Fruit fly (Drosophila melanogaster): ENCODE data around the gene Taf9.

Gene Taf9

DNA sequence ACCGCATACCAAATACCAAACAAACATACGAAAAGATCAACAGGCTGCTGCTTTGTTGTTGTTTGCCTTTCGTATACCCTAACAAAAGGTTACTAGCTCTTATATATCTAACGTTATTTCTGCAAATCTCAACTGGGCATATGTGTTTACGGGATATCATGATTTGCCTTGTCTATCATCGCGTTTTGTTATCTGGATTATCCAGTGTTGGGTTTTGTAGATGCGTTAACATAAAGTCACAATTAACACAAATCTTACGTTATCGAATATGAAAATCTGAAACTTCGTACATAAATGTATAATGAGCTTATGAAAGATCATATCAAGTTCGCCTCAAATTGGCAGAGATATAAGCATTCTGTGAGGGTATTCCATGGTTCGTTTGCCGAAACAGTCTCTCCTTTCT lies 11.7 kb upstream of the Taf9 start (continued):
- TF ChIP-seq ind (GFP tag; optimal IDR thresholded peaks at IDR 0.05) = no peak
- no peak for TF ChIP-seq MBD-R2 (GFP tag; IDR thresholded peaks at IDR 0.05)
- peak; percentile 6 for TF ChIP-seq gsb-n (tag; optimal IDR thresholded peaks at IDR 0.05)
- TF ChIP-seq CG18476 (GFP tag; optimal IDR thresholded peaks at IDR 0.05) = no peak
- TF ChIP-seq dysf (GFP tag; IDR thresholded peaks at IDR 0.05) = no peak
- TF ChIP-seq zfh2 (GFP tag; optimal IDR thresholded peaks at IDR 0.05) = no peak
- no peak for TF ChIP-seq pnt (GFP tag; optimal IDR thresholded peaks at IDR 0.05)
- no peak for TF ChIP-seq CG18011 (GFP tag; optimal IDR thresholded peaks at IDR 0.05)
- no peak for TF ChIP-seq CG32532 (GFP tag; IDR thresholded peaks at IDR 0.05)
- TF ChIP-seq CG7963 (GFP tag; IDR thresholded peaks at IDR 0.05; ENCODE audit: partially characterized antibody) = no peak
- no peak for TF ChIP-seq CG14667 (GFP tag; IDR thresholded peaks at IDR 0.05)
- TF ChIP-seq CG2889 (GFP tag; IDR thresholded peaks at IDR 0.05) = no peak
- TF ChIP-seq E2f1 (GFP tag; IDR thresholded peaks at IDR 0.05) = no peak
- TF ChIP-seq CG4730 (GFP tag; IDR thresholded peaks at IDR 0.05) = no peak
- no peak for TF ChIP-seq bcd (GFP tag; optimal IDR thresholded peaks at IDR 0.05)
- no peak for TF ChIP-seq CG12744 (GFP tag; optimal IDR thresholded peaks at IDR 0.05)
- TF ChIP-seq Bdp1 (GFP tag; optimal IDR thresholded peaks at IDR 0.05) = no peak
- no peak for TF ChIP-seq CG14965 (GFP tag; optimal IDR thresholded peaks at IDR 0.05; ENCODE audit: borderline replicate concordance)
- TF ChIP-seq Hand (GFP tag; optimal IDR thresholded peaks at IDR 0.05) = no peak
- peak; percentile 18 for TF ChIP-seq Myb (GFP tag; optimal IDR thresholded peaks at IDR 0.05)
- no peak for TF ChIP-seq CG8924 (tag; optimal IDR thresholded peaks at IDR 0.05)
- no peak for TF ChIP-seq psq (GFP tag; optimal IDR thresholded peaks at IDR 0.05)
- no peak for TF ChIP-seq vnd (GFP tag; IDR thresholded peaks at IDR 0.05; ENCODE audit: partially characterized antibody)
- no peak for TF ChIP-seq Taf1 (GFP tag; IDR thresholded peaks at IDR 0.05)
- no peak for TF ChIP-seq CG8765 (GFP tag; IDR thresholded peaks at IDR 0.05)
- no peak for TF ChIP-seq sqz (GFP tag; optimal IDR thresholded peaks at IDR 0.05)
- TF ChIP-seq CG43689 (GFP tag; IDR thresholded peaks at IDR 0.05) = no peak
- TF ChIP-seq NK7.1 (GFP tag; optimal IDR thresholded peaks at IDR 0.05) = no peak
- TF ChIP-seq Tbp (GFP tag; optimal IDR thresholded peaks at IDR 0.05) = no peak
- no peak for TF ChIP-seq Dfd (GFP tag; optimal IDR thresholded peaks at IDR 0.05)
- TF ChIP-seq onecut (GFP tag; IDR thresholded peaks at IDR 0.05) = peak; percentile 3; the same call in 1 of the 2 replicates
- TF ChIP-seq Spps (tag; optimal IDR thresholded peaks at IDR 0.05) = no peak
- TF ChIP-seq CG17802 (tag; optimal IDR thresholded peaks at IDR 0.05) = no peak
- TF ChIP-seq CG10209 (GFP tag; optimal IDR thresholded peaks at IDR 0.05) = peak; percentile 37
- TF ChIP-seq tna (GFP tag; IDR thresholded peaks at IDR 0.05; ENCODE audit: partially characterized antibody) = no peak
- TF ChIP-seq wdn (GFP tag; IDR thresholded peaks at IDR 0.05) = no peak
- no peak for TF ChIP-seq CG10321 (GFP tag; IDR thresholded peaks at IDR 0.05)
- TF ChIP-seq CG13775 (GFP tag; optimal IDR thresholded peaks at IDR 0.05) = peak; percentile 43
- TF ChIP-seq cas (GFP tag; IDR thresholded peaks at IDR 0.05) = no peak
- TF ChIP-seq pfk (GFP tag; optimal IDR thresholded peaks at IDR 0.05) = no peak
- TF ChIP-seq CG18262 (tag; optimal IDR thresholded peaks at IDR 0.05) = peak; percentile 61
- no peak for TF ChIP-seq CG15073 (GFP tag; optimal IDR thresholded peaks at IDR 0.05)
- no peak for TF ChIP-seq Antp (GFP tag; optimal IDR thresholded peaks at IDR 0.05)
- no peak for TF ChIP-seq CG17385 (GFP tag; optimal IDR thresholded peaks at IDR 0.05)
- no peak for TF ChIP-seq Neu2 (GFP tag; optimal IDR thresholded peaks at IDR 0.05; ENCODE audit: borderline replicate concordance)
- TF ChIP-seq ci (GFP tag; IDR thresholded peaks at IDR 0.05) = no peak
- no peak for TF ChIP-seq GATAe (GFP tag; conservative IDR thresholded peaks at IDR 0.05)
- no peak for TF ChIP-seq crp (GFP tag; optimal IDR thresholded peaks at IDR 0.05)
- no peak for TF ChIP-seq wor (GFP tag; IDR thresholded peaks at IDR 0.05)
- 0 out of 3 replicates have a peak, but pooled peaks have one; percentile 8 for TF ChIP-seq CG2199 (GFP tag; IDR thresholded peaks at IDR 0.05)
- no peak for TF ChIP-seq ash1 (GFP tag; optimal IDR thresholded peaks at IDR 0.05)
- no peak for TF ChIP-seq CG3163 (GFP tag; optimal IDR thresholded peaks at IDR 0.05)

All from whole organism, embryonic.